Fruit fly (Drosophila melanogaster): ENCODE measurements around the gene shv.

DNA sequence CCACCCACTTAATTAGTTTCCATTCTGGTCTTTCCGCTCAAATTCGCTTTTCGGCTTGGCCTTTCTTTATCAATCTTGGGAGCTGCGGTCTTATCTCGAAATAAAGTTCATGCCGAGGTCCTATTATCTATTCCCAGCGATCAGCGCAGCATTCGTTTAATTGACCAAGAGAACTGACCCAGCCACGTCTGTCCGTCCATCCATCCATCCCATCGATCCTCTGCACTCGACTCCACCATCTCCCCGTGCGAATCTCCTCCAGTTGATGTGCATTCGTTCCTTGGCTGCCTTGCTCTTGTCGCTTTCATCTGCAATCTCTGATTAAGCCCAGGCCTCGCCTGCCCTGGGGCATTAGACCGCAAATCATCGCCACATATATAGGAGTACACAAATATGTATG, 43.9 kb downstream of the shv start:
- no peak for TF ChIP-seq CG10631 (GFP tag; optimal IDR thresholded peaks at IDR 0.05)
- no peak for TF ChIP-seq pdm3 (GFP tag; optimal IDR thresholded peaks at IDR 0.05)
- no peak for TF ChIP-seq Hr39 (GFP tag; optimal IDR thresholded peaks at IDR 0.05)
- TF ChIP-seq fd59A (GFP tag; optimal IDR thresholded peaks at IDR 0.05) = no peak
- TF ChIP-seq CG10669 (GFP tag; optimal IDR thresholded peaks at IDR 0.05) = no peak
- no peak for TF ChIP-seq fkh (GFP tag; optimal IDR thresholded peaks at IDR 0.05)
- no peak for TF ChIP-seq topi (GFP tag; optimal IDR thresholded peaks at IDR 0.05)

Measured in whole organism, prepupa.